Fruit fly (Drosophila melanogaster): Measurements from ENCODE around the gene mRpL1.
A peak's percentile ranks its signal among the peaks of the same experiment; 100 is the strongest.

The mRpL1 gene

dm6 chr3R:8269740-8270139 lies 31.5 kb upstream of the mRpL1 start, which contains the start of gene CG9630:
TSS of gene CG9630 (minus strand) at chr3R:8269896.
- TF ChIP-seq CG7101 (tag; optimal IDR thresholded peaks at IDR 0.05) (peak; percentile 4), cic (GFP tag; optimal IDR thresholded peaks at IDR 0.05) (no peak), Mnt (GFP tag; optimal IDR thresholded peaks at IDR 0.05) (peak; percentile 100), toe (GFP tag; optimal IDR thresholded peaks at IDR 0.05) (no peak), CG5204 (GFP tag; optimal IDR thresholded peaks at IDR 0.05) (no peak), bab1 (GFP tag; optimal IDR thresholded peaks at IDR 0.05) (peak; percentile 56)

- no peak for TF ChIP-seq CG5204 (GFP tag; optimal IDR thresholded peaks at IDR 0.05)
- no peak for TF ChIP-seq Clk (GFP tag; optimal IDR thresholded peaks at IDR 0.05)
- no peak for TF ChIP-seq Hr96 (GFP tag; optimal IDR thresholded peaks at IDR 0.05)
- no peak for TF ChIP-seq CG33017 (tag; optimal IDR thresholded peaks at IDR 0.05)
- TF ChIP-seq tj (GFP tag; optimal IDR thresholded peaks at IDR 0.05), result no peak
- TF ChIP-seq Crg-1 (GFP tag; optimal IDR thresholded peaks at IDR 0.05), result no peak
- no peak for TF ChIP-seq bab1 (GFP tag; optimal IDR thresholded peaks at IDR 0.05)
- TF ChIP-seq ovo (GFP tag; optimal IDR thresholded peaks at IDR 0.05), result no peak
- no peak for TF ChIP-seq toe (GFP tag; optimal IDR thresholded peaks at IDR 0.05)
- TF ChIP-seq cnc (optimal IDR thresholded peaks at IDR 0.05), result no peak
- TF ChIP-seq CG7101 (tag; optimal IDR thresholded peaks at IDR 0.05), result no peak
- no peak for TF ChIP-seq cic (GFP tag; optimal IDR thresholded peaks at IDR 0.05)
- no peak for TF ChIP-seq CG7045 (GFP tag; optimal IDR thresholded peaks at IDR 0.05)
- TF ChIP-seq pad (GFP tag; optimal IDR thresholded peaks at IDR 0.05), result no peak
These were observed 28.6 kb upstream of the mRpL1 start for dm6 chr3R:8272573-8273165.

dm6 chr3R:8275031-8275430 lies 26.2 kb upstream of the mRpL1 start:
- no peak for TF ChIP-seq Clk (GFP tag; optimal IDR thresholded peaks at IDR 0.05)
- no peak for TF ChIP-seq CG7101 (tag; optimal IDR thresholded peaks at IDR 0.05)
- no peak for TF ChIP-seq Mnt (GFP tag; optimal IDR thresholded peaks at IDR 0.05)
- TF ChIP-seq cic (GFP tag; optimal IDR thresholded peaks at IDR 0.05), result no peak
- TF ChIP-seq ovo (GFP tag; optimal IDR thresholded peaks at IDR 0.05), result no peak
- TF ChIP-seq toe (GFP tag; optimal IDR thresholded peaks at IDR 0.05), result no peak

dm6 chr3R:8277494-8278293 lies 23.5 kb upstream of the mRpL1 start, which contains the start of gene ato:
TSS of gene ato (plus strand) at chr3R:8278052.
- no peak for TF ChIP-seq CG5204 (GFP tag; optimal IDR thresholded peaks at IDR 0.05)
- TF ChIP-seq CG11617 (GFP tag; optimal IDR thresholded peaks at IDR 0.05), result no peak
- no peak for TF ChIP-seq cic (GFP tag; optimal IDR thresholded peaks at IDR 0.05)
- no peak for TF ChIP-seq CG7045 (GFP tag; optimal IDR thresholded peaks at IDR 0.05)
- no peak for TF ChIP-seq Clk (GFP tag; optimal IDR thresholded peaks at IDR 0.05)

- TF ChIP-seq CG12768 (GFP tag; optimal IDR thresholded peaks at IDR 0.05) (no peak), Hr96 (GFP tag; optimal IDR thresholded peaks at IDR 0.05) (no peak), bab1 (GFP tag; optimal IDR thresholded peaks at IDR 0.05) (no peak), CG11617 (GFP tag; optimal IDR thresholded peaks at IDR 0.05) (no peak), ovo (GFP tag; optimal IDR thresholded peaks at IDR 0.05) (no peak), Mnt (GFP tag; optimal IDR thresholded peaks at IDR 0.05) (no peak), kay (GFP tag; ENCODE audit: borderline replicate concordance) (no peak), CG1620 (GFP tag; optimal IDR thresholded peaks at IDR 0.05) (no peak), CG14711 (tag; optimal IDR thresholded peaks at IDR 0.05) (no peak), Crg-1 (GFP tag; optimal IDR thresholded peaks at IDR 0.05) (no peak), pad (GFP tag; optimal IDR thresholded peaks at IDR 0.05) (no peak), Clk (GFP tag; optimal IDR thresholded peaks at IDR 0.05) (no peak), cnc (optimal IDR thresholded peaks at IDR 0.05) (no peak), CG33017 (tag; optimal IDR thresholded peaks at IDR 0.05) (no peak), toe (GFP tag; optimal IDR thresholded peaks at IDR 0.05) (no peak), tj (GFP tag; optimal IDR thresholded peaks at IDR 0.05) (no peak), CG5204 (GFP tag; optimal IDR thresholded peaks at IDR 0.05) (no peak)
These were observed 21.3 kb upstream of the mRpL1 start for dm6 chr3R:8279970-8280369.

dm6 chr3R:8282727-8283126 lies 18.5 kb upstream of the mRpL1 start:
- no peak for TF ChIP-seq bab1 (GFP tag; optimal IDR thresholded peaks at IDR 0.05)
- no peak for TF ChIP-seq Crg-1 (GFP tag; optimal IDR thresholded peaks at IDR 0.05)
- no peak for TF ChIP-seq pad (GFP tag; optimal IDR thresholded peaks at IDR 0.05)
- no peak for TF ChIP-seq ovo (GFP tag; optimal IDR thresholded peaks at IDR 0.05)
- no peak for TF ChIP-seq CG7101 (tag; optimal IDR thresholded peaks at IDR 0.05)
- no peak for TF ChIP-seq CG7045 (GFP tag; optimal IDR thresholded peaks at IDR 0.05)
- TF ChIP-seq kay (GFP tag; ENCODE audit: borderline replicate concordance), result no peak

- TF ChIP-seq Mnt (GFP tag; optimal IDR thresholded peaks at IDR 0.05), result no peak
- TF ChIP-seq cnc (optimal IDR thresholded peaks at IDR 0.05), result no peak
- TF ChIP-seq toe (GFP tag; optimal IDR thresholded peaks at IDR 0.05), result no peak
- TF ChIP-seq CG33017 (tag; optimal IDR thresholded peaks at IDR 0.05), result no peak
- no peak for TF ChIP-seq CG14711 (tag; optimal IDR thresholded peaks at IDR 0.05)
- TF ChIP-seq tj (GFP tag; optimal IDR thresholded peaks at IDR 0.05), result no peak
- TF ChIP-seq CG7045 (GFP tag; optimal IDR thresholded peaks at IDR 0.05), result no peak
These were observed 17.0 kb upstream of the mRpL1 start for dm6 chr3R:8284234-8284633.

Data from whole organism, adult.